Worm (Caenorhabditis elegans) whole organism, midembryonic: Measurements from ENCODE around the gene M04D8.8.

ENCODE experiments used
- T22C8.4 ChIP-seq: fragments of 200-800 bp; sonication (Bioruptor generic); IDR thresholded peaks from 2 replicates; pipeline ENCODE4 v1.3.6; 2022; ENCODE audit warnings: missing genetic modification characterization, missing compliant biosample characterization
- cog-1 ChIP-seq: sonication (generic microtip); optimal IDR thresholded peaks from 2 replicates; lab custom pipeline; 2016; ENCODE audit warnings: missing genetic modification characterization, missing compliant biosample characterization
- flt-1 ChIP-seq: fragments of 200-800 bp; sonication (Bioruptor generic); IDR thresholded peaks from 2 replicates; pipeline ENCODE4 v1.3.6; 2022; ENCODE audit warnings: missing genetic modification characterization, missing compliant biosample characterization
- klf-2 ChIP-seq: fragments of 200-800 bp; sonication (Bioruptor generic); conservative IDR thresholded peaks from 2 replicates; pipeline ENCODE4 v1.3.6; 2022; ENCODE audit warnings: missing genetic modification reagents, missing genetic modification characterization, missing compliant biosample characterization
- med-1 ChIP-seq: sonication (generic microtip); optimal IDR thresholded peaks from 2 replicates; lab custom pipeline; 2017; ENCODE audit warnings: missing genetic modification characterization, mild to moderate bottlenecking, missing compliant biosample characterization, antibody characterized with exemption, missing genetic modification reagents; ENCODE audit not compliant: insufficient read depth
- ref-1 ChIP-seq: fragments of 200-800 bp; sonication (Bioruptor generic); conservative IDR thresholded peaks from 2 replicates; pipeline ENCODE4 v1.3.6; 2022; ENCODE audit warnings: missing genetic modification reagents, missing genetic modification characterization, missing compliant biosample characterization
- tab-1 ChIP-seq: fragments of 200-800 bp; sonication (Bioruptor generic); IDR thresholded peaks from 2 replicates; pipeline ENCODE4 v1.3.6; 2022; ENCODE audit warnings: missing genetic modification characterization, missing compliant biosample characterization
- ztf-23 ChIP-seq: fragments of 200-800 bp; sonication (Bioruptor generic); IDR thresholded peaks from 2 replicates; pipeline ENCODE4 v1.3.6; 2022; ENCODE audit warnings: missing genetic modification reagents, missing genetic modification characterization, missing compliant biosample characterization
- ztf-29 ChIP-seq: fragments of 200-800 bp; sonication (Bioruptor generic); IDR thresholded peaks from 2 replicates; pipeline ENCODE4 v1.3.6; 2022; ENCODE audit warnings: missing genetic modification reagents, missing genetic modification characterization, missing compliant biosample characterization

DNA sequence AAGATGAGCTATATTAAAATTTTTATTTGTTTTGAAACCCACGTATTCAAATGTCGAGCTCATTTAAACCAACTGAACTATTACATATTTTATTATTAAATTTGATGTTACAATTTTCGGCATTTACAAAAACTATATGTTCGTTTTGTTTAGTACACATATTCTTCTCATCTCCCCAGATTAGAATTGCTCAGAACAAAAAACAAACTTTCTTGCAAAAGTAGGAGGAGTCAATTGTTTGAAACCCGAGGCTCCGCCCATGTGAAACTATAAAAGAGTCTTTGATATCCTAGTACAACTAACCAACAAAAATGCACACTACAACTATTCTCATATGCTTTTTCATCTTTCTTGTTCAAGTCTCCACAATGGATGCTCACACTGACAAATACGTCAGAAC is 8.0 kb upstream of the M04D8.8 start, which contains the start of gene ins-22:
- no peak for TF ChIP-seq med-1 (GFP tag; lab: Kevin White, UChicago)
- TF ChIP-seq cog-1 = no peak
- no peak for TF ChIP-seq flt-1 (GFP tag; lab: Robert Waterston, UW)
- TF ChIP-seq T22C8.4 (GFP tag; lab: Robert Waterston, UW) = no peak
- TF ChIP-seq ztf-29 (GFP tag; lab: Robert Waterston, UW) = no peak
- TF ChIP-seq ref-1 (GFP tag; lab: Robert Waterston, UW) = no peak
- no peak for TF ChIP-seq tab-1 (GFP tag; lab: Robert Waterston, UW)
- no peak for TF ChIP-seq klf-2 (GFP tag; lab: Robert Waterston, UW)
- TF ChIP-seq ztf-23 (GFP tag; lab: Robert Waterston, UW) = no peak
